Fruit fly (Drosophila melanogaster) whole organism: ENCODE measurements around the gene SppL.

ENCODE experiments used
- CG8478 ChIP-seq: fragments of >200 bp; optimal IDR thresholded peaks from 2 replicates; lab custom pipeline; 2018; ENCODE audit warnings: inconsistent platforms
- Dll ChIP-seq: fragments of >200 bp; optimal IDR thresholded peaks from 2 replicates; lab custom pipeline; 2017
- EcR ChIP-seq, 2 experiments: fragments of >200 bp; optimal IDR thresholded peaks; 2 replicates each; lab custom pipeline; 2017; ENCODE audit warnings: missing biosample characterization in 2 of 2, missing genetic modification characterization in 2 of 2, missing genetic modification reagents in 2 of 2
- pan ChIP-seq: fragments of >200 bp; optimal IDR thresholded peaks from 2 replicates; lab custom pipeline; 2017
- psq ChIP-seq: fragments of >200 bp; optimal IDR thresholded peaks from 2 replicates; lab custom pipeline; 2017
- usp ChIP-seq: fragments of >200 bp; optimal IDR thresholded peaks from 2 replicates; lab custom pipeline; 2017; ENCODE audit warnings: missing biosample characterization, missing genetic modification characterization, mixed read lengths

SppL gene

DNA sequence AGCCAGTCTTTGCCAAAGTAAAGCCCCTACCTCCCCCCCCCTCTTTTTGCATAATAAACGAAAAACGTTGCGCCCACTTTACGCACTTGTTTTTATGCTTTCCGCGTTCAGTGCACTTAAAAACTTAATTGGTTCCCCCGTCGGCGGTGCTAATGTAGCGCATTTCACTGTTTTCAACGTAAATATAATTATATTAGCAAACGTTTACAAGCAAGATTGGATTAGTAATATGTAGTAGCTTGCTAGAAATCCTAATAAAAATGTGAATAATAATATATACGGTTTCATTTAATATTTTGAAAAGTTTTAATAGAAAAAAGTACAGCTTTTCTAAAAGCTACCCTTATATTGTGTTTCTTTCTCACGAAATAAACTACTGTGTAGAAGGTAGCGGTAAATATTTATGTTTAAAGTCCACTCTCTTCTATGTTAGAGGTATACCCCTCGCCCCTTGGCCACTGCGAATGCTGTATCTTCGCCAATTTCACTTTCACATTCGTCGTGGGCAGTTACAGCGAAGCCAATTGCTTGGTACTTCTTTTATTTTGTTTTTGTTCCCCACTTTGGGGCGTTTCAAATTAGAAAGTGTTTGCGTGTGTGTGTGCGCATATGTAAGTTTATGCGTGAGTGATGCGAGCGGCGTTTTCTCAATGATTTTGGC lies 952 bp downstream of the SppL start:
- TF ChIP-seq usp (GFP tag; lab: Kevin White, UChicago) (no peak), pan (lab: Kevin White, UChicago) (no peak), psq (lab: Kevin White, UChicago) (no peak), CG8478 (lab: Kevin White, UChicago) (no peak), EcR (GFP tag; optimal IDR thresholded peaks at IDR 0.05; lab: Kevin White, UChicago) (no peak), Dll (no peak)

- TF ChIP-seq CG8478 (lab: Kevin White, UChicago), result no peak
- TF ChIP-seq EcR (GFP tag; optimal IDR thresholded peaks at IDR 0.05; lab: Kevin White, UChicago), result peak in 1 of 2 experiments; percentile 90
Measured at dm6 chr3R:25883877-25884276, 2.1 kb downstream of the SppL start.

DNA sequence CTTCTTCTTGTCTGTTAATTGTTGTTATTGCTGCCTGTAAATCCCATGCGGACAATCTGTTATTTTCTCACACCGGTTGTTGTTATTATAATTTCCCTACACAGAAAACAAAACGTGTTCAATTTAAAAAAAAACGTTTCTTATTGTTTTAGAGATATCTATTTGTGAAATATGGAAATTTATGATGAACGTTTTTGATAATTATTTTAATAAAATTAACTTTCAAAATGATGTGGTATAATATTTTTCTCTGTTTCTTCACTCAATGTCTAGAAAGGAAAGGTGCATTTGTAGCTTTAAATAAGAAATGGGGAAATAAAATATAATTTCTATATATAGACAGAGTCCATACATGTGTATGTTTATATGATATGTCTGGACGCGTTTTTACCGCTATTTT lies 2.5 kb downstream of the SppL start:
- TF ChIP-seq pan (lab: Kevin White, UChicago), result no peak
- no peak for TF ChIP-seq Dll
- no peak for TF ChIP-seq EcR (GFP tag; optimal IDR thresholded peaks at IDR 0.05; lab: Kevin White, UChicago)
- no peak for TF ChIP-seq CG8478 (lab: Kevin White, UChicago)
- TF ChIP-seq usp (GFP tag; lab: Kevin White, UChicago), result no peak
- no peak for TF ChIP-seq psq (lab: Kevin White, UChicago)

DNA sequence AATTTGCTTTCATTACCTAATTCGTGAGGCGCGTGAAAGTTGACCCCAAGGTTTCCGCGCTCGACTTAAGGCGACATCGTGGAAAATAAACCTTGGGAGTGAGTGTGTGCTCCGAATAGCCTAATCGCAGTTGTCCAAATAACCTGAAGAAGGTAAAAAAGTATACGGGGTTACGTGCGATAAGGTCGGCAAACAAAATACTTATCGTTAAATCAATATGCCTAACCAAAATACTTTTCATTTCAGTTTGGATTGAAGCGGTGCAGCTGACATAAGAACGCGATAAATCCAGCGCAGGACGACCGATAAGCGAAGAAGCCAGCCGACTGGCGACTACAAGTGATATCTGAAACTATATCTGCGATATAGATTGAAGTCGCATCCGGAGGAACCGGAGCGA lies 3.4 kb downstream of the SppL start:
- TF ChIP-seq EcR (GFP tag; optimal IDR thresholded peaks at IDR 0.05; lab: Kevin White, UChicago) (no peak), psq (lab: Kevin White, UChicago) (no peak), CG8478 (lab: Kevin White, UChicago) (no peak), pan (lab: Kevin White, UChicago) (no peak), Dll (no peak), usp (GFP tag; lab: Kevin White, UChicago) (no peak)

DNA sequence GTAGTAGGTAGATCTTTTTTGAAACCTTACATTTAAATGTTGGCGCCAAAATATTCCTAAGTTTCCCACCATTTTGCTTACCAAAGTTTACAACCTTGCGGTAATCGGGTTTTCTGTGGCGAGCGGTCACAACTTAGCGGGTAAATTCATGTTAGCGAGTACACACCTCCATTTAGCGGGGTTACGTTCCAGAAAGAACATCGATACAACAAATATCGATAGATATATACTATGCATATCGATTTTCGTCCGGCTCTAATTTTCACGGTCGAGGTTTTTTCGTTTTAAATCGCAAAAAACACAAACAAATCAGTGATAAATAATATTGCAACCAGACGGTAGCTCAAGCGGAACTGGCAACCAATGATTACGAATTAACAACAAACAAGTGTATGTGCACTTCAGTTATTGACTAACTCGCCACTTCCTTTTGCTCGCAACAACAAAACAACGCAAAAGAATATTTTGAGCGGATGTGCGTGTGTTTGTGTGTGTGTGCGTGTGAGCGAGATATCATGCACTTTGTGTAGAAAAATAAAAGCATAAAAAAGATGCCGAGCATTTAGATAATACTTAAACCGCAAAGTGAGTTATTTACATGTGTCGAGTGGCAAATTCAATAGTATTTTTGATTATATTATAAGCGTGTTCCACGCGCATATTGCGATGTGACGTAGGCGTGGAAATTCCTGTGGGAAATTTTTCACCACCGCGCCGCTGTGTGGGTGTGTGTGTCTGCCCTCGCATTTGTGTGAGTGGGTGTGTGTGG lies 6.7 kb downstream of the SppL start, which contains the start of gene Lnk:
TSS of gene Lnk (plus strand) at position 236 of the 769 bp plus-strand sequence.
- TF ChIP-seq usp (GFP tag; lab: Kevin White, UChicago), result no peak
- TF ChIP-seq CG8478 (lab: Kevin White, UChicago), result peak; percentile 1

dm6 chr3R:25893272-25893671 lies 11.5 kb downstream of the SppL start, which contains the start of gene CG5913:
CG5913 (plus strand) TSS chr3R:25893495.
- TF ChIP-seq CG8478 (lab: Kevin White, UChicago) (no peak), Dll (no peak), usp (GFP tag; lab: Kevin White, UChicago) (no peak), pan (lab: Kevin White, UChicago) (no peak), EcR (GFP tag; optimal IDR thresholded peaks at IDR 0.05; lab: Kevin White, UChicago) (no peak), psq (lab: Kevin White, UChicago) (no peak)

dm6 chr3R:25895522-25895921 lies 13.7 kb downstream of the SppL start, which contains the start of gene Sodq:
Sodq (plus strand) TSS chr3R:25895822.
- no peak for TF ChIP-seq CG8478 (lab: Kevin White, UChicago)
- no peak for TF ChIP-seq EcR (GFP tag; optimal IDR thresholded peaks at IDR 0.05; lab: Kevin White, UChicago)
- TF ChIP-seq usp (GFP tag; lab: Kevin White, UChicago), result no peak
- no peak for TF ChIP-seq pan (lab: Kevin White, UChicago)
- no peak for TF ChIP-seq Dll
- no peak for TF ChIP-seq psq (lab: Kevin White, UChicago)

DNA sequence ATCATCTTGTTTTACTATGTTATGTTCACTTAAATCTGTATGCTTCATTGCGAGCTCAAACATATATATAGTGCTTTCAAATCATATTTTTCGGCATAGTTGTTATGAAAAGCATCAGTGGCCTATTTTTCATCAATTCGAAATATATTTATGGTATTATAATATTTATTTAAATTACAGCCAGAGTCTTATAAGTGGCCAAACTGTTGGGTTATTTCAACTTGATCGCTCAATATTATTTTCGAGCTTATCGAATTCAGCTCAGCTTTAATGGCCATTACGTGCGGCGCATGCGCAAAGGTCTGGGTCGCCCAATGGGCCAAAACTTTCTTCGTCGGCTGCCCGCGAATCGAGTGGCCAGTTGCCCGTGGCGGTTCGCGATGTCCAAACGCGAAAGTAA lies 15.4 kb downstream of the SppL start, which contains the start of gene Mco3:
TSS of gene Mco3 (plus strand) at position 301 of the 400 bp plus-strand sequence.
- TF ChIP-seq CG8478 (lab: Kevin White, UChicago) (no peak), psq (lab: Kevin White, UChicago) (no peak), usp (GFP tag; lab: Kevin White, UChicago) (no peak), pan (lab: Kevin White, UChicago) (no peak), Dll (no peak), EcR (GFP tag; optimal IDR thresholded peaks at IDR 0.05; lab: Kevin White, UChicago) (no peak)

- TF ChIP-seq CG8478 (lab: Kevin White, UChicago) (no peak), psq (lab: Kevin White, UChicago) (no peak), usp (GFP tag; lab: Kevin White, UChicago) (no peak), pan (lab: Kevin White, UChicago) (no peak), EcR (GFP tag; optimal IDR thresholded peaks at IDR 0.05; lab: Kevin White, UChicago) (no peak), Dll (no peak)
Measured at dm6 chr3R:25899690-25900089, 17.9 kb downstream of the SppL start, which contains the start of gene CG31091. CG31091 (plus strand) TSS chr3R:25899903.

- TF ChIP-seq EcR (GFP tag; optimal IDR thresholded peaks at IDR 0.05; lab: Kevin White, UChicago), result no peak
- no peak for TF ChIP-seq usp (GFP tag; lab: Kevin White, UChicago)
- TF ChIP-seq pan (lab: Kevin White, UChicago), result no peak
- TF ChIP-seq psq (lab: Kevin White, UChicago), result no peak
- no peak for TF ChIP-seq CG8478 (lab: Kevin White, UChicago)
- TF ChIP-seq Dll, result no peak
Measured at dm6 chr3R:25902343-25902742, 20.6 kb downstream of the SppL start, which contains the start of gene CG31089. CG31089 (plus strand) TSS chr3R:25902643.

DNA sequence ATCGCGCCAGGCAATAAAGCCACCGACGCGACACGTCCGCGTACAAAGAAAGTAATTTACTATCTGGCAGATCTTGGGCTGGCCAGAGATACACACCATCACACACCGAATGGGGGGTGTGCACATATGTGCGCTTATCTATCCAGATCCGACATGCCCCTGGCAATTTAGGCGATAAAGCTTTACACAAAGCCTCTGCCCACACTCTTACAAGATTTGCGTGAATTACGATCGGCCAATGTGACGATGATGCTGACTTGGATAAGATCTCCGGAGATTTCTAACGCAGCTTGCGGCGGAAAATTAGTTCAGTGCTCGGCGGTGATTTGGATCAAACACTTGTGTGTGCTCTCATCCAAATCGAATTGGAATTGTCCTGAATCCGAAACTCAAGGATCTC lies 24.9 kb downstream of the SppL start, which contains the start of gene kumpel:
TSS of gene kumpel (plus strand) at position 301 of the 400 bp plus-strand sequence.
- TF ChIP-seq Dll, result no peak

DNA sequence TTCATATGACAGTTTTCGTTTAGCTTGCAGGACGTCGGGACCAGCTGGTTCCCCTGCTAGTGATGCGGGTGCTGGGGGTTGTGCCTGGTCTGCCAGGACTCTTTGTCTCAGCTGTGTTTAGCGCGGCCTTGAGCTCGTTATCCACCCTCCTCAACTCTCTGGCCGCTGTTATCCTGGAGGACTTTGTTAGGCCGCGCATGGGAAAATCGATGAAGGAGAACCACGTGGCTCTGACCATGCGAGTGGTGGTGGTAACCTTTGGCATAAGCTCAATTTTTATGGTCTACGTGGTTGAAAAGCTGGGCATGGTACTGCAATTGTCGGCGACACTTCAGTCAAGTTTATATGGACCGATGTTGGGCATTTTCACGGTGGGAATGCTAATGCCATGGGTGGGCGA lies 38.1 kb downstream of the SppL start:
- TF ChIP-seq pan (lab: Kevin White, UChicago), result no peak
- TF ChIP-seq usp (GFP tag; lab: Kevin White, UChicago), result no peak
- no peak for TF ChIP-seq Dll
- no peak for TF ChIP-seq CG8478 (lab: Kevin White, UChicago)
- no peak for TF ChIP-seq EcR (GFP tag; optimal IDR thresholded peaks at IDR 0.05; lab: Kevin White, UChicago)
- no peak for TF ChIP-seq psq (lab: Kevin White, UChicago)
